Fruit fly (Drosophila melanogaster): ENCODE data around the gene Ir68a.

Gene Ir68a

DNA sequence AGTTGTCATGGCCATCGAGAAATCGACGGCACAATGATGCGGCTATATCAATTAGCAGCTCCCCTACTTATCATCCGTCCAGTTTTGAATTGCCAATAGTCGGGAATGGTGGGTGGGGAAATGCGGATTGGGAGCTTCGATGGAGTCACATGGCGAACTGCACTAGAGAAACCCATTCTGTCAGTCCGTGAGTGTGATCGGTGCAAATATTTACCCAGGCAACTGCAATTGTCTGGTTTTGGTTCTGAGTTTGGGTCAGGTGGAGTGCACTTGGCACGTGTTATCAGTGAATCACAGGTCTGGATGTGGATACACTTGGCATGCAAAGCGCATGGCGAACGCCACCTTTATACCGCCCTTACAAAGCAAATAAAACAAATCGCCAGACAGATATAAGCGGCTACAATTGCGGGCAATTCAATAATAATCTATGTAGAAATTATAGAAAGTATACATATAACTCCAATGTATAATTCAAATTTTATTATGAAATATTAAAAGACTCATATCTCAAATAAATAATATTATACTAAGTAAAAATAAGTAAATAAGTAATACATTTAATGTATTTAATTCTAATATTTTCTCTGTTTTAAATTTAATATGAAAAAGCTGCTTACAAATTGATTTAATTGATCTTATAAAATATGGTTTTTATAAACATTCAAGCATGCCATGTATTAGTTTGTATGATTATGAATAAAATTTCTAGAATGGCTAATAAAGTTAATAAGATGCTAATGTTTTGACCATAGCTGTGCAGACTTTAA lies 36.4 kb upstream of the Ir68a start (continued):
- TF ChIP-seq CG7372 (GFP tag; IDR thresholded peaks at IDR 0.05), result no peak
- no peak for TF ChIP-seq btn (GFP tag; optimal IDR thresholded peaks at IDR 0.05)
- no peak for TF ChIP-seq CG3726 (GFP tag; IDR thresholded peaks at IDR 0.05)
- no peak for TF ChIP-seq sob (GFP tag; IDR thresholded peaks at IDR 0.05)
- TF ChIP-seq bcd (GFP tag; optimal IDR thresholded peaks at IDR 0.05), result no peak
- no peak for TF ChIP-seq TFAM (GFP tag; optimal IDR thresholded peaks at IDR 0.05)
- no peak for TF ChIP-seq Hr78 (GFP tag; optimal IDR thresholded peaks at IDR 0.05)
- no peak for TF ChIP-seq Mrtf (GFP tag; IDR thresholded peaks at IDR 0.05)
- TF ChIP-seq pho (GFP tag; optimal IDR thresholded peaks at IDR 0.05), result no peak
- no peak for TF ChIP-seq Tbp (GFP tag; optimal IDR thresholded peaks at IDR 0.05)
- no peak for TF ChIP-seq CG8290 (GFP tag; optimal IDR thresholded peaks at IDR 0.05)
- peak in 1 of 2 experiments; percentile 55 for TF ChIP-seq CG8290 (tag; optimal IDR thresholded peaks at IDR 0.05)
- peak; percentile 26 for TF ChIP-seq CG12769 (tag; optimal IDR thresholded peaks at IDR 0.05)
- no peak for TF ChIP-seq CG14014 (GFP tag; IDR thresholded peaks at IDR 0.05)
- no peak for TF ChIP-seq salm (tag; optimal IDR thresholded peaks at IDR 0.05)
- TF ChIP-seq wek (GFP tag; optimal IDR thresholded peaks at IDR 0.05), result no peak
- TF ChIP-seq maf-S (GFP tag; optimal IDR thresholded peaks at IDR 0.05), result no peak
- no peak for TF ChIP-seq Nf-YC (tag; optimal IDR thresholded peaks at IDR 0.05)
- TF ChIP-seq row (GFP tag; IDR thresholded peaks at IDR 0.05), result 0 out of 3 replicates have a peak, but pooled peaks have one; percentile 23
- no peak for TF ChIP-seq Awh (GFP tag; IDR thresholded peaks at IDR 0.05)
- peak; percentile 56 for TF ChIP-seq CG2712 (tag; optimal IDR thresholded peaks at IDR 0.05)
- peak; percentile 39 for TF ChIP-seq Meics (GFP tag; optimal IDR thresholded peaks at IDR 0.05)
- no peak for TF ChIP-seq CG4854 (GFP tag; optimal IDR thresholded peaks at IDR 0.05)
- TF ChIP-seq Nf-YB (GFP tag; optimal IDR thresholded peaks at IDR 0.05), result no peak
- peak; percentile 17 for TF ChIP-seq Sox100B (GFP tag; optimal IDR thresholded peaks at IDR 0.05)
- no peak for TF ChIP-seq Dip3 (GFP tag; optimal IDR thresholded peaks at IDR 0.05)
- TF ChIP-seq tna (GFP tag; IDR thresholded peaks at IDR 0.05; ENCODE audit: partially characterized antibody), result no peak
- TF ChIP-seq hkb (optimal IDR thresholded peaks at IDR 0.05), result no peak
- TF ChIP-seq hkb (GFP tag; IDR thresholded peaks at IDR 0.05), result no peak
- peak; percentile 54; the same call in 1 of the 2 replicates for TF ChIP-seq CG31441 (GFP tag; IDR thresholded peaks at IDR 0.05)
- no peak for TF ChIP-seq Vsx1 (GFP tag; optimal IDR thresholded peaks at IDR 0.05)
- TF ChIP-seq BtbVII (GFP tag; optimal IDR thresholded peaks at IDR 0.05), result no peak
- TF ChIP-seq Hey (tag; optimal IDR thresholded peaks at IDR 0.05), result peak; percentile 8
- TF ChIP-seq gsb (GFP tag; IDR thresholded peaks at IDR 0.05), result no peak
- peak; percentile 5 for TF ChIP-seq CG14710 (tag; optimal IDR thresholded peaks at IDR 0.05)
- TF ChIP-seq unpg (GFP tag; optimal IDR thresholded peaks at IDR 0.05), result no peak
- no peak for TF ChIP-seq Dll (GFP tag; IDR thresholded peaks at IDR 0.05; ENCODE audit: partially characterized antibody)
- no peak for TF ChIP-seq pan (optimal IDR thresholded peaks at IDR 0.05)
- TF ChIP-seq pan (GFP tag; optimal IDR thresholded peaks at IDR 0.05 in 1 of 2, IDR thresholded peaks at IDR 0.05 in 1 of 2), result no peak
- TF ChIP-seq CG1647 (GFP tag; optimal IDR thresholded peaks at IDR 0.05), result no peak
- TF ChIP-seq CG15601 (tag; optimal IDR thresholded peaks at IDR 0.05), result no peak
- TF ChIP-seq dmrt11E (tag; optimal IDR thresholded peaks at IDR 0.05), result no peak
- no peak for TF ChIP-seq oc (tag; optimal IDR thresholded peaks at IDR 0.05)
- TF ChIP-seq CG13296 (GFP tag; optimal IDR thresholded peaks at IDR 0.05), result peak; percentile 13
- TF ChIP-seq CG10565 (GFP tag; optimal IDR thresholded peaks at IDR 0.05), result no peak
- TF ChIP-seq slbo (GFP tag; IDR thresholded peaks at IDR 0.05), result 0 out of 2 replicates have a peak, but pooled peaks have one; percentile 26
- TF ChIP-seq trh (GFP tag; optimal IDR thresholded peaks at IDR 0.05), result no peak
- peak; percentile 19 for TF ChIP-seq CG12391 (tag; optimal IDR thresholded peaks at IDR 0.05)
- TF ChIP-seq CG2202 (tag; optimal IDR thresholded peaks at IDR 0.05), result no peak
- TF ChIP-seq ac (GFP tag; optimal IDR thresholded peaks at IDR 0.05), result no peak
- TF ChIP-seq wor (GFP tag; IDR thresholded peaks at IDR 0.05), result no peak

Measured in whole organism, embryonic.